Worm (Caenorhabditis elegans): Measurements from ENCODE around the gene acr-17.
A peak's percentile ranks its signal among the peaks of the same experiment; 100 is the strongest.

Gene acr-17

ce11 chrV:2660457-2660856, 52.0 kb downstream of the acr-17 start:
- no peak for TF ChIP-seq elt-1 (tag; optimal IDR thresholded peaks at IDR 0.05)
- TF ChIP-seq C34F6.9 (tag; optimal IDR thresholded peaks at IDR 0.05): no peak
- no peak for TF ChIP-seq nhr-10 (tag; optimal IDR thresholded peaks at IDR 0.05)
- no peak for TF ChIP-seq nhr-6 (tag; optimal IDR thresholded peaks at IDR 0.05)
- TF ChIP-seq alr-1 (tag; optimal IDR thresholded peaks at IDR 0.05): no peak
- no peak for TF ChIP-seq sma-3 (GFP tag; optimal IDR thresholded peaks at IDR 0.05)
- TF ChIP-seq nhr-12 (tag; optimal IDR thresholded peaks at IDR 0.05): no peak
- no peak for TF ChIP-seq ceh-16 (tag; optimal IDR thresholded peaks at IDR 0.05)
- no peak for TF ChIP-seq mbf-1 (tag; optimal IDR thresholded peaks at IDR 0.05)
- no peak for TF ChIP-seq egl-27 (tag; optimal IDR thresholded peaks at IDR 0.05)
- no peak for TF ChIP-seq nhr-77 (tag; optimal IDR thresholded peaks at IDR 0.05)
- no peak for TF ChIP-seq gmeb-1 (tag; optimal IDR thresholded peaks at IDR 0.05)
- no peak for TF ChIP-seq unc-62 (GFP tag; optimal IDR thresholded peaks at IDR 0.05)
- no peak for TF ChIP-seq mdl-1 (tag; optimal IDR thresholded peaks at IDR 0.05)
- no peak for TF ChIP-seq nhr-11 (tag; optimal IDR thresholded peaks at IDR 0.05)
- TF ChIP-seq blmp-1 (tag; optimal IDR thresholded peaks at IDR 0.05; ENCODE audit: insufficient read depth): no peak
- no peak for TF ChIP-seq peb-1 (tag; optimal IDR thresholded peaks at IDR 0.05)
- no peak for TF ChIP-seq unc-39 (tag; optimal IDR thresholded peaks at IDR 0.05)
- no peak for TF ChIP-seq elt-3 (tag; optimal IDR thresholded peaks at IDR 0.05)
- no peak for TF ChIP-seq nhr-23 (tag; optimal IDR thresholded peaks at IDR 0.05)

- TF ChIP-seq nhr-11 (tag; optimal IDR thresholded peaks at IDR 0.05) (no peak), fos-1 (tag; optimal IDR thresholded peaks at IDR 0.05) (peak; percentile 14)
Observed at ce11 chrV:2664525-2665053, 56.1 kb downstream of the acr-17 start, which contains the start of gene ndx-2. TSS of gene ndx-2 (minus strand) at chrV:2665003.
